Worm (Caenorhabditis elegans): ENCODE data around the gene srd-68.
"Not testable (repeated sequence)": the region's sequence is repeated elsewhere in the genome, so short reads cannot be mapped to it uniquely, and the experiment has no call there.

srd-68 gene

ce11 chrV:16902726-16903125 is at the start of gene srd-68:
Gene srd-68 (minus strand): TSS chrV:16902826.
- TF ChIP-seq Y55F3AM.14 (GFP tag; optimal IDR thresholded peaks at IDR 0.05), result no peak
- TF ChIP-seq nhr-12 (tag; optimal IDR thresholded peaks at IDR 0.05), result no peak
- no peak for TF ChIP-seq ZK546.5 (tag; optimal IDR thresholded peaks at IDR 0.05)
- TF ChIP-seq lin-13 (GFP tag; optimal IDR thresholded peaks at IDR 0.05), result no peak
- no peak for TF ChIP-seq skn-1 (tag; optimal IDR thresholded peaks at IDR 0.05)
- no peak for TF ChIP-seq sma-3 (GFP tag; optimal IDR thresholded peaks at IDR 0.05)
- TF ChIP-seq alr-1 (tag; optimal IDR thresholded peaks at IDR 0.05), result no peak
- TF ChIP-seq fos-1 (tag; optimal IDR thresholded peaks at IDR 0.05), result no peak
- no peak for TF ChIP-seq nhr-23 (tag; optimal IDR thresholded peaks at IDR 0.05)
- TF ChIP-seq dmd-4 (tag; optimal IDR thresholded peaks at IDR 0.05), result no peak
- TF ChIP-seq lin-39 (tag; optimal IDR thresholded peaks at IDR 0.05), result no peak
- TF ChIP-seq sem-4 (tag; optimal IDR thresholded peaks at IDR 0.05), result no peak
- no peak for TF ChIP-seq snpc-4 (tag; optimal IDR thresholded peaks at IDR 0.05)
- no peak for TF ChIP-seq ztf-4 (tag; optimal IDR thresholded peaks at IDR 0.05)

- TF ChIP-seq unc-55 (GFP tag; optimal IDR thresholded peaks at IDR 0.05) (no peak), ama-1 (optimal IDR thresholded peaks at IDR 0.05) (no peak), unc-62 (GFP tag; optimal IDR thresholded peaks at IDR 0.05) (no peak), elt-1 (tag; optimal IDR thresholded peaks at IDR 0.05) (no peak)
Observed at ce11 chrV:16951504-16951903, 48.9 kb upstream of the srd-68 start, which contains the start of gene clec-238. Gene clec-238 (plus strand): TSS chrV:16951804.

- TF ChIP-seq fos-1 (tag; optimal IDR thresholded peaks at IDR 0.05) (no peak), ztf-1 (GFP tag; conservative IDR thresholded peaks at IDR 0.05) (no peak), zag-1 (tag; optimal IDR thresholded peaks at IDR 0.05) (no peak), unc-62 (GFP tag; optimal IDR thresholded peaks at IDR 0.05) (no peak), nhr-25 (tag; optimal IDR thresholded peaks at IDR 0.05) (no peak), sma-9 (GFP tag; optimal IDR thresholded peaks at IDR 0.05) (no peak), sma-9 (tag; optimal IDR thresholded peaks at IDR 0.05) (no peak), unc-55 (GFP tag; optimal IDR thresholded peaks at IDR 0.05) (no peak), nhr-129 (tag; optimal IDR thresholded peaks at IDR 0.05) (no peak), lsy-2 (tag; optimal IDR thresholded peaks at IDR 0.05) (no peak), nhr-12 (tag; optimal IDR thresholded peaks at IDR 0.05) (no peak), mab-5 (tag; optimal IDR thresholded peaks at IDR 0.05) (no peak), ceh-16 (tag; optimal IDR thresholded peaks at IDR 0.05) (no peak), unc-39 (tag; optimal IDR thresholded peaks at IDR 0.05) (no peak), nhr-10 (tag; optimal IDR thresholded peaks at IDR 0.05) (no peak), mdl-1 (tag; optimal IDR thresholded peaks at IDR 0.05) (no peak), peb-1 (tag; optimal IDR thresholded peaks at IDR 0.05) (no peak)
Observed at ce11 chrV:16950036-16950435, 47.4 kb upstream of the srd-68 start.

- not testable (repeated sequence) for TF ChIP-seq egl-27 (tag; optimal IDR thresholded peaks at IDR 0.05); aly-2 (tag; optimal IDR thresholded peaks at IDR 0.05); sma-9 (GFP tag; optimal IDR thresholded peaks at IDR 0.05); sma-9 (tag; optimal IDR thresholded peaks at IDR 0.05)
Observed at ce11 chrV:16949609-16950008, 47.0 kb upstream of the srd-68 start, which contains the start of gene fbxa-111. Gene fbxa-111 (minus strand): TSS chrV:16949709.

- TF ChIP-seq blmp-1 (tag; optimal IDR thresholded peaks at IDR 0.05; ENCODE audit: insufficient read depth); ztf-4 (tag; optimal IDR thresholded peaks at IDR 0.05); ztf-1 (GFP tag; conservative IDR thresholded peaks at IDR 0.05): not testable (repeated sequence)
Observed at ce11 chrV:16948011-16948410, 45.4 kb upstream of the srd-68 start, which contains the start of gene fbxa-112. Gene fbxa-112 (minus strand): TSS chrV:16948111.

ce11 chrV:16938731-16939130 is 36.1 kb upstream of the srd-68 start, which contains the start of gene fbxa-148:
Gene fbxa-148 (plus strand): TSS chrV:16939031.
- TF ChIP-seq peb-1, elt-3, nhr-77 (tag; optimal IDR thresholded peaks at IDR 0.05): not testable (repeated sequence)

All from whole organism, L2 larva.